Worm (Caenorhabditis elegans) whole organism, L3 larva: Measurements from ENCODE around the gene R01E6.5.

ENCODE experiments used
- aly-2 ChIP-seq: fragments of 150-350 bp; optimal IDR thresholded peaks from 2 replicates; lab custom pipeline; 2014; ENCODE audit warnings: missing biosample characterization, missing genetic modification characterization
- ama-1 ChIP-seq: fragments of 150-350 bp; optimal IDR thresholded peaks from 2 replicates; lab custom pipeline; 2018
- ceh-16 ChIP-seq: sonication (generic microtip); optimal IDR thresholded peaks from 2 replicates; lab custom pipeline; 2017; ENCODE audit warnings: missing biosample characterization, missing genetic modification characterization
- ceh-82 ChIP-seq: fragments of 150-350 bp; optimal IDR thresholded peaks from 2 replicates; lab custom pipeline; 2014; ENCODE audit warnings: missing biosample characterization, missing genetic modification characterization
- ceh-9 ChIP-seq: sonication (generic microtip); optimal IDR thresholded peaks from 2 replicates; lab custom pipeline; 2018; ENCODE audit warnings: missing biosample characterization, missing genetic modification characterization
- daf-12 ChIP-seq: fragments of 150-350 bp; optimal IDR thresholded peaks from 2 replicates; lab custom pipeline; 2014; ENCODE audit warnings: missing biosample characterization, missing genetic modification reagents, missing genetic modification characterization
- egl-27 ChIP-seq: sonication (generic microtip); optimal IDR thresholded peaks from 4 replicates; lab custom pipeline; 2017; ENCODE audit warnings: missing biosample characterization, missing genetic modification reagents, missing genetic modification characterization
- egl-5 ChIP-seq: fragments of 150-350 bp; optimal IDR thresholded peaks from 2 replicates; lab custom pipeline; 2017; ENCODE audit warnings: missing biosample characterization, missing genetic modification reagents, missing genetic modification characterization, inconsistent platforms
- elt-1 ChIP-seq: fragments of 150-350 bp; optimal IDR thresholded peaks from 2 replicates; lab custom pipeline; 2014; ENCODE audit warnings: missing biosample characterization, missing genetic modification characterization
- elt-2 ChIP-seq: sonication (generic microtip); optimal IDR thresholded peaks from 2 replicates; lab custom pipeline; 2016; ENCODE audit warnings: missing genetic modification reagents, mild to moderate bottlenecking, missing genetic modification characterization, missing compliant biosample characterization
- elt-3 ChIP-seq, 3 experiments: fragments of 150-350 bp in 1 of 3; sonication (generic microtip) in 2 of 3; optimal IDR thresholded peaks; 2 replicates in 2 of 3; 4 replicates in 1 of 3; lab custom pipeline; 2014 to 2017; ENCODE audit warnings: missing biosample characterization in 3 of 3, missing genetic modification characterization in 3 of 3
- fkh-10 ChIP-seq: sonication (generic microtip); optimal IDR thresholded peaks from 2 replicates; lab custom pipeline; 2017; ENCODE audit warnings: missing biosample characterization, missing genetic modification reagents, missing genetic modification characterization
- jun-1 ChIP-seq: fragments of 150-350 bp; optimal IDR thresholded peaks from 2 replicates; lab custom pipeline; 2014; ENCODE audit warnings: missing biosample characterization, missing genetic modification reagents, missing genetic modification characterization
- lin-15B ChIP-seq: fragments of 150-350 bp; optimal IDR thresholded peaks from 2 replicates; lab custom pipeline; 2014; ENCODE audit warnings: missing biosample characterization, missing genetic modification characterization
- lin-39 ChIP-seq: fragments of 150-350 bp; optimal IDR thresholded peaks from 2 replicates; lab custom pipeline; 2018; ENCODE audit warnings: missing biosample characterization, missing genetic modification reagents, missing genetic modification characterization
- mdl-1 ChIP-seq: fragments of 150-350 bp; optimal IDR thresholded peaks from 2 replicates; lab custom pipeline; 2014; ENCODE audit warnings: missing biosample characterization, missing genetic modification characterization
- mml-1 ChIP-seq: fragments of 150-350 bp; sonication (generic microtip); optimal IDR thresholded peaks from 3 replicates; lab custom pipeline; 2014; ENCODE audit warnings: missing biosample characterization, missing genetic modification characterization
- nfya-1 ChIP-seq: sonication (generic microtip); optimal IDR thresholded peaks from 2 replicates; lab custom pipeline; 2017; ENCODE audit warnings: missing genetic modification characterization, mild to moderate bottlenecking, missing compliant biosample characterization, antibody characterized with exemption, moderate library complexity; ENCODE audit not compliant: insufficient read depth
- nhr-12 ChIP-seq: fragments of 150-350 bp; optimal IDR thresholded peaks from 2 replicates; lab custom pipeline; 2014; ENCODE audit warnings: missing biosample characterization, missing genetic modification characterization
- nhr-23 ChIP-seq: fragments of 150-350 bp; optimal IDR thresholded peaks from 2 replicates; lab custom pipeline; 2014; ENCODE audit warnings: missing biosample characterization, missing genetic modification reagents, missing genetic modification characterization
- nhr-25 ChIP-seq: sonication (generic microtip); optimal IDR thresholded peaks from 2 replicates; lab custom pipeline; 2017; ENCODE audit warnings: missing biosample characterization, missing genetic modification characterization
- nhr-28 ChIP-seq: fragments of 150-350 bp; optimal IDR thresholded peaks from 2 replicates; lab custom pipeline; 2014; ENCODE audit warnings: missing biosample characterization, missing genetic modification characterization
- nhr-43 ChIP-seq: sonication (generic microtip); optimal IDR thresholded peaks from 2 replicates; lab custom pipeline; 2016; ENCODE audit warnings: mild to moderate bottlenecking, missing genetic modification characterization, missing compliant biosample characterization; ENCODE audit not compliant: poor library complexity, severe bottlenecking
- nhr-67 ChIP-seq: fragments of 150-350 bp; optimal IDR thresholded peaks from 2 replicates; lab custom pipeline; 2014; ENCODE audit warnings: missing biosample characterization, missing genetic modification characterization
- pha-4 ChIP-seq: fragments of 150-350 bp; optimal IDR thresholded peaks from 2 replicates; lab custom pipeline; 2014; ENCODE audit warnings: missing biosample characterization, missing genetic modification reagents, missing genetic modification characterization
- pqm-1 ChIP-seq: fragments of 150-350 bp; optimal IDR thresholded peaks from 2 replicates; lab custom pipeline; 2017; ENCODE audit warnings: missing biosample characterization, missing genetic modification characterization, inconsistent platforms
- sea-2 ChIP-seq: fragments of 150-350 bp; sonication (generic microtip); optimal IDR thresholded peaks from 4 replicates; lab custom pipeline; 2014; ENCODE audit warnings: missing biosample characterization, missing genetic modification reagents, missing genetic modification characterization
- snpc-4 ChIP-seq: fragments of 150-350 bp; optimal IDR thresholded peaks from 2 replicates; lab custom pipeline; 2014; ENCODE audit warnings: missing biosample characterization, missing genetic modification characterization
- tbx-2 ChIP-seq: sonication (generic microtip); optimal IDR thresholded peaks from 2 replicates; lab custom pipeline; 2016; ENCODE audit warnings: mild to moderate bottlenecking, missing genetic modification characterization, missing compliant biosample characterization
- unc-39 ChIP-seq: sonication (generic microtip); optimal IDR thresholded peaks from 4 replicates; lab custom pipeline; 2017; ENCODE audit warnings: missing biosample characterization, missing genetic modification characterization
- unc-62 ChIP-seq: fragments of 150-350 bp; sonication (generic microtip); optimal IDR thresholded peaks from 4 replicates; lab custom pipeline; 2014; ENCODE audit warnings: missing biosample characterization, missing genetic modification reagents, missing genetic modification characterization
- zag-1 ChIP-seq: fragments of 150-350 bp; optimal IDR thresholded peaks from 2 replicates; lab custom pipeline; 2014; ENCODE audit warnings: missing biosample characterization, missing genetic modification characterization
- ztf-4 ChIP-seq: fragments of 150-350 bp; optimal IDR thresholded peaks from 2 replicates; lab custom pipeline; 2014; ENCODE audit warnings: missing biosample characterization, missing genetic modification characterization

Gene R01E6.5

DNA sequence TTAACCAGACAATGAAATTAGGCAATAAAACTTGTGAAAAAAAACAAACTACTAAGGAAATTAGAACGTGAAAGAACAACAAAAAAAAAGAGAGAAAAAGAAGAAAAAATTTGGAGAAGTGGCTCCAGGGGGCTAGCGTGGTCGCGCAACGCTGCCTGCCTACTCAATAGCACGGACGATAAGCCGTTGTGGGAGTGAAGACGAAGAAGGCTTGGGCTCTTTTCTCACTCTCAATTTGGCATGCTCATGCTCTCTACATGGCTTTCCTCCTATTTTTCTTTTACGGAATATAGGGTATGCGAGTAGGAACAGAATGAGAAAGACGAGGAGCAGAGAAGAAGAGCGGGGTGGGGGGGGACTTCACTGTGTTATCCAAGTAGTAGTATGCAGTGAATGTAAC is 34.6 kb upstream of the R01E6.5 start (continued):
- no peak for TF ChIP-seq unc-62 (GFP tag; lab: Kevin White, UChicago)
- TF ChIP-seq snpc-4 (tag; lab: Kevin White, UChicago): peak; percentile 37

DNA sequence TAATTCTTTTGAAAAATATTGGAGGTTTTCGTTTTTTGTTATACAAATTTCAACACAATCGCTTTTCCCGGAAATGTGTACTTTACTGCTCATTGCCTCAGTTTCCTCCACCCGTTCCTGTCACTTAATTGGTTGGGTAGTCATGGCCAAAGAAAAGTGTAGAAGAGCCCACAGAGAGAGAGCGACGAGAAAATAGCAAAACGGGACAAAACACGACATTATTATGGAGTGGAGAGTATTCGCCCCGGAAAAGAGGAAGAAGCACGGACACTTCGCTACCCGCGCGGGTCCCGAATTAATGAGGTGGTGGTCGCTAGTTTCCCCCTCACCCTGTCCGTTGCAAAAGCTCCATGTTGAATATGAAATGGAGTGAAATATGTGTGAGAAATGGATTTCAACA is 33.0 kb upstream of the R01E6.5 start:
- TF ChIP-seq daf-12 (tag; lab: Kevin White, UChicago) (no peak), nfya-1 (tag; lab: Kevin White, UChicago) (peak; percentile 14)

DNA sequence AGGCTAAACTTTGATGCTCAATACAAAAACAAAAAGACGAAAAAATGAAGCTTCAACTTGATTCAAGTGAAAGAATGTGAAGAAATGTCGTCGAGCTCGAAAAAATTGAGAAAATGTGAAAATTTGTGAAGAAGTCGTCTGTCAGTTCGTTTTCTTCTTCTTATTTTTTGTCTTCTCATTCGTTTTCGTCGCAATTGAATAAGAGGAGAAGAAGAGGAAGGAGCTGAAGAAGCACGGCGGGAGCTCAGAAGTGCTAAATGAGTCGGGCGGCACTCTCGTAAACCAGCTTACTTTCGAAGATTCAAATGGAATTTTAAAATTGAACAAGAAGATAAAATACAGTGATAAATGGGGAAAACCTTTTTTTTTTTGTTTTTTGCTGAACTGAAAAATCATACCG is 31.7 kb upstream of the R01E6.5 start:
- peak; percentile 46 for TF ChIP-seq fkh-10 (GFP tag; lab: Kevin White, UChicago)
- no peak for TF ChIP-seq lin-15B
- TF ChIP-seq nhr-12 (tag; lab: Kevin White, UChicago): no peak
- no peak for TF ChIP-seq pqm-1 (tag; lab: Kevin White, UChicago)

DNA sequence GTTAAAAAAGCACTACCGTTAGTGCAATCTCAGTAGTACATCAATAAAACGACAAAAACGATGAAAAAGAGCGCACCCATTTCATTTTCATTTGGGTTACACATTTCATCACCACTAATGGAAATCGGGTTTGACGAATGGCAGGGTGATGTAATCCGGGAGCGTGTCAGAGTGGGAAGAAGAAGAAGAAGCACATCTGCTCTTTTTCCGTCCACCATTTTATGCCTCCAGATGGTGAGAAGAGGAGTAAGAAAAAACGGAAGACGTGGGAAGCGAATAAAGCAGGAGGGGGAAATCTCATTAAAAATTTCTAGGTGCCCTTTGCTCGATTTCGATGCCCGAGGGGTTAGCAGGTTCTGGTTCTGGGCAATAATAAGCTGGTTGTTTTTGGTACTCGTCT is 30.8 kb upstream of the R01E6.5 start:
- no peak for TF ChIP-seq nhr-25
- no peak for TF ChIP-seq pha-4 (tag; lab: Kevin White, UChicago)
- no peak for TF ChIP-seq elt-1
- peak; percentile 16 for TF ChIP-seq lin-39 (tag; lab: Kevin White, UChicago)

DNA sequence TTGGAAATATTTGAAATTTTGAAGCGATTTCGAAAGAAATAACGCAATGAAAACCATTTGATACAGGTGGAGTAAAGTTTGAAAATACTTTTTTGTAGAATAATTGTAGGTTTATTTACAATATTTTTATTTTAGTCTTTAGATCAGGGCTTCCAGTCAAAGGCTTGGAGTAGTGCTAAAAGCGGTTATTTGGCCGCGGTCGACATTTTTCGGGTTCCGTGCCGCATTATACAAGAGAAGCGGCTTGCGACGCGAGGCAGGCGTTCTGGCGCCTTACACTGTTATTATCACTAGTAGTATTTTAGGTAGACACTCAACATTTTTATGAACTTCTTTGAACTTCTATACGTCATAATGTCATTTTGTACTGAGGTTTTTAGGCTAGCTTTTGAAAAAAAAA is 30.4 kb upstream of the R01E6.5 start:
- TF ChIP-seq aly-2 (tag; lab: Kevin White, UChicago) (no peak), nfya-1 (tag; lab: Kevin White, UChicago) (no peak), ceh-9 (no peak), fkh-10 (GFP tag; lab: Kevin White, UChicago) (no peak), nhr-67 (tag; lab: Kevin White, UChicago) (no peak), nhr-43 (tag; lab: Kevin White, UChicago) (no peak), pha-4 (tag; lab: Kevin White, UChicago) (no peak), unc-39 (tag; lab: Kevin White, UChicago) (no peak), lin-39 (tag; lab: Kevin White, UChicago) (no peak), nhr-25 (no peak), lin-15B (no peak), tbx-2 (no peak), nhr-28 (tag; lab: Kevin White, UChicago) (no peak), zag-1 (tag; lab: Kevin White, UChicago) (no peak), ztf-4 (tag; lab: Kevin White, UChicago) (no peak)

DNA sequence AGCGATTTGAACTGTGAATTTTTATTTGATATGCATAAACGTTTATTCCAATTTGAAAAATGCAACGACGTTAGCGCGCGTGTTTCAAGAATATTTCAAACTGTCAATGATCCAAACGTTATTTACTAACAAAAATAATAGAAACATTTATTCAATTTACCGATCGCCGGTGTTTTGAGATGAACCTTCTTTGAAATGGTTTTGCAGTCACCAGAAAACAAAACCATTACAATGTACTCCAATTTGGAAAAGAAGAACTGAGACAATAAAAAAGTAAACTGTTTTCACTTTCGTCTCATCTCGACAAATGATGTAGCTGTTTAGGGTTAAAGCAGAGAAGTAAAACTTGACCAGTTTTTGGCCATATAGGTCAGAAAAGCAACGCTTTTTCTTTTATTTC is 29.6 kb upstream of the R01E6.5 start, which contains the start of gene H06A10.1:
Gene H06A10.1, plus strand, starts transcription at position 301 of the 400 bp plus-strand sequence.
- TF ChIP-seq unc-39 (tag; lab: Kevin White, UChicago): no peak
- TF ChIP-seq sea-2 (GFP tag; lab: Kevin White, UChicago): no peak
- TF ChIP-seq elt-2 (tag; lab: Kevin White, UChicago): no peak
- TF ChIP-seq ama-1 (lab: Kevin White, UChicago): no peak
- TF ChIP-seq mml-1 (tag; lab: Kevin White, UChicago): no peak
- TF ChIP-seq lin-39 (tag; lab: Kevin White, UChicago): no peak
- no peak for TF ChIP-seq jun-1 (tag; lab: Kevin White, UChicago)
- TF ChIP-seq nhr-23 (tag; lab: Kevin White, UChicago): no peak
- no peak for TF ChIP-seq ceh-16 (tag; lab: Kevin White, UChicago)
- no peak for TF ChIP-seq nhr-43 (tag; lab: Kevin White, UChicago)
- TF ChIP-seq ceh-82 (tag; lab: Kevin White, UChicago): no peak
- no peak for TF ChIP-seq nhr-12 (tag; lab: Kevin White, UChicago)
- no peak for TF ChIP-seq snpc-4 (tag; lab: Kevin White, UChicago)

DNA sequence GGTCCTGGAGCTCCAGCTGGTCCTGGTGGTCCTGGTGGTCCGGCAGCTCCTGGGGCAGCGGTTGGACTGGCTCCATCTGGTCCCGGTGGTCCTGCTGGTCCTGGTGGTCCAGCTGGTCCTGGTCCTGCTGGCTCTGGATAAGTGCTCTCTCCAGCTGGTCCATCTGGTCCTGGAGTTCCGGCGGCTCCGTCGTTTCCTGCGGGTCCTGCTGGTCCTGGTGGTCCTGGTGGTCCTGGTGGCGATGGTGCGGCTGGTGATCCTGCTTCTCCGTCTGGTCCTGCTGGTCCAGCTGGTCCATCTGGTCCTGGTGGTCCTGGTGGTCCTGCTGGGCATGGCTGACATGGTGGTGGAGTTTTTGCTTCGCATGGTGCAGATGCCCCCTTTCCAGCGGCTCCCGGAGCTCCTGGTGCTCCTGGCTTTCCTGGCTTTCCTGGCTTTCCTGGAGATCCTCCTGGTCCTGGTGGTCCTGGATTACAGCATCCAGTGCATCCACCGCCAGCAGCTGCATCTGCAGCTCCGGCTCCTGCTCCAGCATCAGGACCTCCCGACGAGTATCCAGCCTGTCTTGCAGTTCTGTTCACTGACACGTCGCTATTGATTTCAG is 26.5 kb upstream of the R01E6.5 start:
- TF ChIP-seq egl-27 (no peak), nhr-25 (no peak), mdl-1 (tag; lab: Kevin White, UChicago) (no peak), daf-12 (tag; lab: Kevin White, UChicago) (no peak), egl-5 (tag; lab: Kevin White, UChicago) (no peak), nhr-12 (tag; lab: Kevin White, UChicago) (no peak), unc-39 (tag; lab: Kevin White, UChicago) (no peak), lin-39 (tag; lab: Kevin White, UChicago) (no peak), elt-3 (tag; optimal IDR thresholded peaks at IDR 0.05; lab: Kevin White, UChicago) (no peak), snpc-4 (tag; lab: Kevin White, UChicago) (no peak), zag-1 (tag; lab: Kevin White, UChicago) (no peak), pha-4 (tag; lab: Kevin White, UChicago) (no peak), nhr-23 (tag; lab: Kevin White, UChicago) (no peak)
- TF ChIP-seq, all 47 proteins: peak for 0
